Fruit fly (Drosophila melanogaster) whole organism, adult: ENCODE data around the gene CG31358.

ENCODE experiments used
- CG12768 ChIP-seq: fragments of 200-800 bp; sonication (Bioruptor generic); optimal IDR thresholded peaks from 2 replicates; lab custom pipeline; 2017; ENCODE audit warnings: missing biosample characterization, missing genetic modification characterization, mild to moderate bottlenecking, moderate library complexity, missing genetic modification reagents
- CG33017 ChIP-seq: fragments of 200-800 bp; sonication (Bioruptor generic); optimal IDR thresholded peaks from 2 replicates; lab custom pipeline; 2018; ENCODE audit warnings: missing biosample characterization, mild to moderate bottlenecking, missing genetic modification characterization, moderate library complexity
- CG7101 ChIP-seq: fragments of 200-800 bp; sonication (Bioruptor generic); optimal IDR thresholded peaks from 2 replicates; lab custom pipeline; 2018; ENCODE audit warnings: missing biosample characterization, mild to moderate bottlenecking, missing genetic modification characterization, moderate library complexity
- Crg-1 ChIP-seq: fragments of 200-800 bp; sonication (Bioruptor generic); optimal IDR thresholded peaks from 2 replicates; lab custom pipeline; 2016; ENCODE audit warnings: missing biosample characterization, missing genetic modification characterization
- kay ChIP-seq: fragments of 200-800 bp; sonication (Bioruptor generic); peaks from one replicate; lab custom pipeline; 2016; ENCODE audit warnings: missing biosample characterization, missing genetic modification characterization, borderline replicate concordance
- pad ChIP-seq: fragments of 200-800 bp; sonication (Bioruptor generic); optimal IDR thresholded peaks from 3 replicates; lab custom pipeline; 2017; ENCODE audit warnings: missing biosample characterization, missing genetic modification characterization, mild to moderate bottlenecking, moderate library complexity, missing genetic modification reagents

DNA sequence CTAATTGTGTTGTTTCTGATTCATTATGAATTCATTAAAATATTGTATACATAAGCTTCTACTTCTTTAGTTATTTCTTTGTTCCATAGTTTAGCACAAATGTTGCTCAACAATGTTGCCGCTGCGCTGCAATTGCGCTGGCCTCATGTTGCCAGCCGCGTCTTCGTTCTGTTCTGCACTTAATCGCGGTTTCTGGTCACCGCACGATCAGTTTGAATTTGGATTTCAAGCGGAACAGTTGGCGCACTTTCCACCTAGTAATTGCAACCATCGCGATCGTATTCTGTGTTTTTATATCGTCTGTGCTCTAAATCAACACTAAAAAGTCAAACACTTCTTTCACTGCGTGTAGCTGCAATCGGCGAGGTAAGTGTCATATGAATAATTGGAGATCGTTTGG, 32.5 kb downstream of the CG31358 start, which contains the start of gene Ect3:
- no peak for TF ChIP-seq CG12768 (GFP tag; lab: Kevin White, UChicago)
- no peak for TF ChIP-seq Crg-1 (GFP tag; lab: Kevin White, UChicago)
- no peak for TF ChIP-seq CG7101 (tag; lab: Kevin White, UChicago)
- TF ChIP-seq pad (GFP tag; lab: Kevin White, UChicago) = no peak
- no peak for TF ChIP-seq kay (GFP tag; lab: Kevin White, UChicago)
- no peak for TF ChIP-seq CG33017
